Fruit fly (Drosophila melanogaster) whole organism, embryonic: ENCODE data around the gene CG14062.
A peak's percentile ranks its signal among the peaks of the same experiment; 100 is the strongest.

Experiments used
- ATbp ChIP-seq: fragments of 200-800 bp; sonication (Bioruptor generic); optimal IDR thresholded peaks from 2 replicates; lab custom pipeline; 2017; ENCODE audit warnings: missing biosample characterization, mild to moderate bottlenecking, missing genetic modification characterization, missing genetic modification reagents
- BEAF-32 ChIP-seq: fragments of 200-800 bp; sonication (Bioruptor generic); optimal IDR thresholded peaks from 3 replicates; lab custom pipeline; 2017; ENCODE audit warnings: missing biosample characterization, missing genetic modification characterization, mild to moderate bottlenecking, moderate library complexity, missing genetic modification reagents
- CG10147 ChIP-seq: fragments of 200-800 bp; sonication (Bioruptor generic); optimal IDR thresholded peaks from 2 replicates; lab custom pipeline; 2019; ENCODE audit warnings: missing biosample characterization, mild to moderate bottlenecking, missing genetic modification characterization, moderate library complexity
- CG11085 ChIP-seq: fragments of 200-800 bp; sonication (Bioruptor generic); IDR thresholded peaks from 2 replicates; pipeline ENCODE4 v1.3.6; 2022; ENCODE audit warnings: missing biosample characterization, missing genetic modification characterization
- CG11504 ChIP-seq: fragments of 200-800 bp; sonication (Bioruptor generic); optimal IDR thresholded peaks from 3 replicates; lab custom pipeline; 2019; ENCODE audit warnings: missing biosample characterization, mild to moderate bottlenecking, missing genetic modification characterization, moderate library complexity
- CG12155 ChIP-seq: fragments of 200-800 bp; sonication (Bioruptor generic); optimal IDR thresholded peaks from 3 replicates; lab custom pipeline; 2016; ENCODE audit warnings: missing biosample characterization, missing genetic modification characterization
- CG12769 ChIP-seq: fragments of 200-800 bp; sonication (Bioruptor generic); optimal IDR thresholded peaks from 2 replicates; lab custom pipeline; 2019; ENCODE audit warnings: missing biosample characterization, mild to moderate bottlenecking, missing genetic modification characterization, moderate library complexity
- CG13296 ChIP-seq: fragments of 200-800 bp; sonication (Bioruptor generic); optimal IDR thresholded peaks from 3 replicates; lab custom pipeline; 2018; ENCODE audit warnings: missing biosample characterization, mild to moderate bottlenecking, missing genetic modification characterization
- CG15696 ChIP-seq: fragments of 200-800 bp; sonication (Bioruptor generic); optimal IDR thresholded peaks from 2 replicates; lab custom pipeline; 2019; ENCODE audit warnings: missing biosample characterization, mild to moderate bottlenecking, missing genetic modification characterization, moderate library complexity
- CG16779 ChIP-seq: fragments of 200-800 bp; sonication (Bioruptor generic); IDR thresholded peaks from 2 replicates; pipeline ENCODE4 v1.3.6; 2022; ENCODE audit warnings: missing biosample characterization, missing genetic modification characterization
- CG16815 ChIP-seq: fragments of 200-800 bp; sonication (Bioruptor generic); optimal IDR thresholded peaks from 3 replicates; lab custom pipeline; 2017; ENCODE audit warnings: missing biosample characterization, mild to moderate bottlenecking, missing genetic modification characterization
- CG18011 ChIP-seq: fragments of 200-800 bp; sonication (Bioruptor generic); optimal IDR thresholded peaks from 2 replicates; lab custom pipeline; 2017; ENCODE audit warnings: missing biosample characterization, missing genetic modification characterization, mild to moderate bottlenecking, moderate library complexity, missing genotype
- CG2120 ChIP-seq: fragments of 200-800 bp; sonication (Bioruptor generic); optimal IDR thresholded peaks from 3 replicates; lab custom pipeline; 2016; ENCODE audit warnings: missing biosample characterization, missing genetic modification characterization
- CG31441 ChIP-seq: fragments of 200-800 bp; sonication (Bioruptor generic); IDR thresholded peaks from 2 replicates; pipeline ENCODE4 v1.3.6; 2022; ENCODE audit warnings: missing biosample characterization, missing genetic modification characterization
- CG33557 ChIP-seq: fragments of 200-800 bp; sonication (Bioruptor generic); optimal IDR thresholded peaks from 2 replicates; lab custom pipeline; 2019; ENCODE audit warnings: missing biosample characterization, mild to moderate bottlenecking, missing genetic modification characterization, moderate library complexity
- CG34422 ChIP-seq: fragments of 200-800 bp; sonication (Bioruptor generic); IDR thresholded peaks from 3 replicates; pipeline ENCODE4 v1.3.6; 2022; ENCODE audit warnings: missing biosample characterization, missing genetic modification characterization
- CG5245 ChIP-seq: fragments of 200-800 bp; sonication (Bioruptor generic); optimal IDR thresholded peaks from 3 replicates; lab custom pipeline; 2016; ENCODE audit warnings: missing biosample characterization, missing genetic modification characterization
- CG6254 ChIP-seq: fragments of 200-800 bp; sonication (Bioruptor generic); optimal IDR thresholded peaks from 3 replicates; lab custom pipeline; 2017; ENCODE audit warnings: mild to moderate bottlenecking, missing biosample characterization, missing genetic modification reagents, missing genetic modification characterization
- CG6765 ChIP-seq: fragments of 200-800 bp; sonication (Bioruptor generic); optimal IDR thresholded peaks from 3 replicates; lab custom pipeline; 2017; ENCODE audit warnings: missing biosample characterization, mild to moderate bottlenecking, missing genetic modification characterization
- CG7963 ChIP-seq: fragments of 200-800 bp; sonication (Bioruptor generic); IDR thresholded peaks from 3 replicates; pipeline ENCODE4 v1.3.6; 2022; ENCODE audit warnings: missing biosample characterization, missing genetic modification characterization; ENCODE audit not compliant: partially characterized antibody
- CG8924 ChIP-seq: fragments of 200-800 bp; optimal IDR thresholded peaks from 3 replicates; lab custom pipeline; 2019; ENCODE audit warnings: missing biosample characterization, mild to moderate bottlenecking, missing genetic modification characterization, moderate library complexity
- CG9215 ChIP-seq: fragments of 200-800 bp; sonication (Bioruptor generic); IDR thresholded peaks from 2 replicates; pipeline ENCODE4 v1.3.6; 2022; ENCODE audit warnings: missing biosample characterization, missing genetic modification characterization
- CG9437 ChIP-seq: fragments of 200-800 bp; sonication (Bioruptor generic); optimal IDR thresholded peaks from 2 replicates; lab custom pipeline; 2018; ENCODE audit warnings: missing biosample characterization, mild to moderate bottlenecking, missing genetic modification characterization
- CG9609 ChIP-seq: fragments of 200-800 bp; sonication (Bioruptor generic); optimal IDR thresholded peaks from 3 replicates; lab custom pipeline; 2016; ENCODE audit warnings: missing biosample characterization, missing genetic modification characterization
- D19A ChIP-seq: fragments of 200-800 bp; optimal IDR thresholded peaks from 3 replicates; lab custom pipeline; 2019; ENCODE audit warnings: missing biosample characterization, mild to moderate bottlenecking, missing genetic modification characterization, moderate library complexity
- E2f1 ChIP-seq: fragments of 200-800 bp; sonication (Bioruptor generic); IDR thresholded peaks from 2 replicates; pipeline ENCODE4 v1.3.6; 2022; ENCODE audit warnings: missing biosample characterization, missing genetic modification characterization
- ERR ChIP-seq: fragments of 200-800 bp; sonication (Bioruptor generic); optimal IDR thresholded peaks from 2 replicates; lab custom pipeline; 2016; ENCODE audit warnings: missing biosample characterization, missing genetic modification characterization
- H2.0 ChIP-seq: fragments of 200-800 bp; sonication (Bioruptor generic); IDR thresholded peaks from 2 replicates; pipeline ENCODE4 v1.3.6; 2022; ENCODE audit warnings: missing biosample characterization, missing genetic modification characterization
- HLH3B ChIP-seq: fragments of 200-800 bp; sonication (Bioruptor generic); IDR thresholded peaks from 2 replicates; pipeline ENCODE4 v1.3.6; 2022; ENCODE audit warnings: missing biosample characterization, missing genetic modification characterization
- HmgD ChIP-seq: fragments of 200-800 bp; sonication (Bioruptor generic); optimal IDR thresholded peaks from 3 replicates; lab custom pipeline; 2016; ENCODE audit warnings: missing biosample characterization, missing genetic modification characterization
- Hr3 ChIP-seq: fragments of 200-800 bp; sonication (Bioruptor generic); optimal IDR thresholded peaks from 3 replicates; lab custom pipeline; 2016; ENCODE audit warnings: missing biosample characterization, missing genetic modification characterization
- NC2α ChIP-seq: fragments of 200-800 bp; sonication (Bioruptor generic); optimal IDR thresholded peaks from 2 replicates; lab custom pipeline; 2016; ENCODE audit warnings: missing biosample characterization, missing genetic modification characterization
- Oaz ChIP-seq: fragments of 200-800 bp; sonication (Bioruptor generic); IDR thresholded peaks from 2 replicates; pipeline ENCODE4 v1.3.6; 2022; ENCODE audit warnings: missing biosample characterization, missing genetic modification characterization
- Optix ChIP-seq: fragments of 200-800 bp; sonication (Bioruptor generic); IDR thresholded peaks from 3 replicates; pipeline ENCODE4 v1.3.6; 2022; ENCODE audit warnings: missing biosample characterization, missing genetic modification characterization
- Spps ChIP-seq: fragments of 200-800 bp; sonication (Bioruptor generic); optimal IDR thresholded peaks from 2 replicates; lab custom pipeline; 2018; ENCODE audit warnings: missing biosample characterization, mild to moderate bottlenecking, missing genetic modification characterization
- ara ChIP-seq: fragments of 200-800 bp; sonication (Bioruptor generic); IDR thresholded peaks from 2 replicates; pipeline ENCODE4 v1.3.6; 2022; ENCODE audit warnings: missing biosample characterization, missing genetic modification characterization
- bsh ChIP-seq, 2 experiments: fragments of 200-800 bp; sonication (Bioruptor generic); optimal IDR thresholded peaks; 2 replicates each; lab custom pipeline; 2017 to 2018; ENCODE audit warnings: mild to moderate bottlenecking in 2 of 2, missing biosample characterization in 2 of 2, missing genetic modification characterization in 2 of 2, moderate library complexity in 1 of 2
- crc ChIP-seq: fragments of 200-800 bp; sonication (Bioruptor generic); optimal IDR thresholded peaks from 2 replicates; lab custom pipeline; 2016; ENCODE audit warnings: missing biosample characterization, missing genetic modification characterization
- disco-r ChIP-seq: fragments of 200-800 bp; sonication (Bioruptor generic); optimal IDR thresholded peaks from 2 replicates; lab custom pipeline; 2016; ENCODE audit warnings: missing biosample characterization, missing genetic modification characterization
- dysf ChIP-seq: fragments of 200-800 bp; sonication (Bioruptor generic); IDR thresholded peaks from 3 replicates; pipeline ENCODE4 v1.3.6; 2022; ENCODE audit warnings: missing biosample characterization, missing genetic modification characterization
- emc ChIP-seq: fragments of 200-800 bp; sonication (Bioruptor generic); optimal IDR thresholded peaks from 2 replicates; lab custom pipeline; 2016; ENCODE audit warnings: missing biosample characterization, missing genetic modification characterization
- exex ChIP-seq: fragments of 200-800 bp; sonication (Bioruptor generic); optimal IDR thresholded peaks from 4 replicates; lab custom pipeline; 2018; ENCODE audit warnings: missing biosample characterization, mild to moderate bottlenecking, missing genetic modification characterization, moderate library complexity
- fd64A ChIP-seq: fragments of 200-800 bp; sonication (Bioruptor generic); optimal IDR thresholded peaks from 3 replicates; lab custom pipeline; 2018; ENCODE audit warnings: missing biosample characterization, mild to moderate bottlenecking, missing genetic modification characterization
- lov ChIP-seq, 2 experiments: fragments of 200-800 bp in 1 of 2; fragments of >200 bp in 1 of 2; sonication (Bioruptor generic) in 1 of 2; IDR thresholded peaks in 1 of 2; optimal IDR thresholded peaks in 1 of 2; 2 replicates in 1 of 2; 3 replicates in 1 of 2; pipeline versions ENCODE4 v1.3.6 to Lab custom; 2017 to 2022; ENCODE audit warnings: missing biosample characterization in 1 of 2, missing genetic modification characterization in 1 of 2
- phol ChIP-seq: fragments of 200-800 bp; sonication (Bioruptor generic); optimal IDR thresholded peaks from 3 replicates; lab custom pipeline; 2018; ENCODE audit warnings: missing biosample characterization, mild to moderate bottlenecking, missing genetic modification characterization, moderate library complexity
- schlank ChIP-seq: fragments of 200-800 bp; sonication (Bioruptor generic); optimal IDR thresholded peaks from 2 replicates; lab custom pipeline; 2018; ENCODE audit warnings: missing biosample characterization, mild to moderate bottlenecking, missing genetic modification characterization
- shn ChIP-seq: fragments of 200-800 bp; sonication (Bioruptor generic); optimal IDR thresholded peaks from 3 replicates; lab custom pipeline; 2016; ENCODE audit warnings: missing biosample characterization, missing genetic modification characterization
- stc ChIP-seq: fragments of 200-800 bp; sonication (Bioruptor generic); IDR thresholded peaks from 2 replicates; pipeline ENCODE4 v1.3.6; 2022; ENCODE audit warnings: missing biosample characterization, missing genetic modification characterization
- tll ChIP-seq, 2 experiments: fragments of 200-800 bp in 1 of 2; fragments of >200 bp in 1 of 2; sonication (Bioruptor generic) in 1 of 2; optimal IDR thresholded peaks; 2 replicates each; lab custom pipeline; 2017 to 2019; ENCODE audit warnings: missing biosample characterization in 2 of 2, missing genetic modification characterization in 2 of 2, mild to moderate bottlenecking in 1 of 2, moderate library complexity in 1 of 2

Gene CG14062

dm6 chr3R:28633746-28634145 is 8.9 kb downstream of the CG14062 start (continued):
- TF ChIP-seq CG11504 (peak; percentile 43), CG31441 (0 out of 2 replicates have a peak, but pooled peaks have one; percentile 19), D19A (tag; lab: Kevin White, UChicago) (no peak), HLH3B (GFP tag; lab: Robert Waterston, UW) (no peak), CG7963 (GFP tag; lab: Robert Waterston, UW) (no peak), phol (peak; percentile 9), stc (GFP tag; lab: Robert Waterston, UW) (0 out of 2 replicates have a peak, but pooled peaks have one; percentile 7), ara (GFP tag; lab: Robert Waterston, UW) (no peak), CG9437 (no peak), ERR (GFP tag; lab: Kevin White, UChicago) (no peak), CG16779 (GFP tag; lab: Robert Waterston, UW) (no peak), CG6254 (GFP tag; lab: Kevin White, UChicago) (no peak)

dm6 chr3R:28631753-28632152 is 10.9 kb downstream of the CG14062 start:
- TF ChIP-seq ATbp (peak; percentile 13), Hr3 (GFP tag; lab: Kevin White, UChicago) (peak; percentile 41), Oaz (GFP tag; lab: Robert Waterston, UW) (no peak), bsh (GFP tag; optimal IDR thresholded peaks at IDR 0.05; lab: Kevin White, UChicago) (peak in 1 of 2 experiments; percentile 40), exex (tag; lab: Kevin White, UChicago) (no peak), CG2120 (GFP tag; lab: Kevin White, UChicago) (peak; percentile 53), CG10147 (GFP tag; lab: Kevin White, UChicago) (peak; percentile 27), CG12769 (peak; percentile 45), E2f1 (GFP tag; lab: Robert Waterston, UW) (peak; percentile 19; the same call in 1 of the 2 replicates), CG13296 (GFP tag; lab: Kevin White, UChicago) (peak; percentile 11), BEAF-32 (no peak), CG6765 (peak; percentile 15), CG18011 (no peak), CG8924 (tag; lab: Kevin White, UChicago) (peak; percentile 68), Spps (tag; lab: Kevin White, UChicago) (peak; percentile 24), disco-r (GFP tag; lab: Kevin White, UChicago) (peak; percentile 24), shn (GFP tag; lab: Kevin White, UChicago) (no peak), CG11085 (no peak), fd64A (GFP tag; lab: Kevin White, UChicago) (no peak), CG33557 (GFP tag; lab: Kevin White, UChicago) (no peak), CG9215 (no peak), schlank (tag; lab: Kevin White, UChicago) (no peak), CG12155 (GFP tag; lab: Kevin White, UChicago) (peak; percentile 32), CG16815 (peak; percentile 37), NC2α (no peak), crc (GFP tag; lab: Kevin White, UChicago) (peak; percentile 20), CG15696 (tag; lab: Kevin White, UChicago) (peak; percentile 75), Optix (GFP tag; lab: Robert Waterston, UW) (no peak), H2.0 (GFP tag; lab: Robert Waterston, UW) (peak; percentile 55), CG5245 (GFP tag; lab: Kevin White, UChicago) (peak; percentile 58), lov (optimal IDR thresholded peaks at IDR 0.05; lab: Kevin White, UChicago) (no peak), lov (GFP tag; IDR thresholded peaks at IDR 0.05; lab: Robert Waterston, UW) (no peak), HmgD (peak; percentile 52), emc (GFP tag; lab: Kevin White, UChicago) (no peak), tll (GFP tag; optimal IDR thresholded peaks at IDR 0.05; lab: Kevin White, UChicago) (peak in 1 of 2 experiments; percentile 90), CG9609 (peak; percentile 28), dysf (GFP tag; lab: Robert Waterston, UW) (peak; percentile 38; the same call in 2 of the 3 replicates), CG34422 (GFP tag; lab: Robert Waterston, UW) (peak; percentile 30; the same call in 1 of the 3 replicates)
